Worm (Caenorhabditis elegans) whole organism, mixed stage, embryonic: ENCODE data around the gene Y46H3A.5.

Experiments
- M03D4.4 ChIP-seq: sonication (generic microtip); optimal IDR thresholded peaks from 2 replicates; lab custom pipeline; 2017; ENCODE audit warnings: mild to moderate bottlenecking, missing genetic modification characterization, missing compliant biosample characterization
- bed-3 ChIP-seq: fragments of 200-800 bp; sonication (Bioruptor generic); optimal IDR thresholded peaks from 3 replicates; lab custom pipeline; 2018; ENCODE audit warnings: mild to moderate bottlenecking, missing genetic modification characterization, moderate library complexity, missing compliant biosample characterization
- ceh-39 ChIP-seq: fragments of 150-350 bp; optimal IDR thresholded peaks from 2 replicates; lab custom pipeline; 2014; ENCODE audit warnings: missing biosample characterization, missing genetic modification characterization
- ceh-43 ChIP-seq: fragments of 200-800 bp; sonication (Bioruptor generic); optimal IDR thresholded peaks from 2 replicates; lab custom pipeline; 2018; ENCODE audit warnings: mild to moderate bottlenecking, missing genetic modification characterization, moderate library complexity, missing compliant biosample characterization
- ceh-83 ChIP-seq: fragments of 200-800 bp; sonication (Bioruptor generic); optimal IDR thresholded peaks from 2 replicates; lab custom pipeline; 2018; ENCODE audit warnings: mild to moderate bottlenecking, missing genetic modification characterization, missing compliant biosample characterization
- ces-1 ChIP-seq: fragments of 150-350 bp; optimal IDR thresholded peaks from 2 replicates; lab custom pipeline; 2014; ENCODE audit warnings: missing biosample characterization, missing genetic modification reagents, missing genetic modification characterization
- cnd-1 ChIP-seq: fragments of 200-800 bp; sonication (Bioruptor generic); optimal IDR thresholded peaks from 2 replicates; lab custom pipeline; 2018; ENCODE audit warnings: mild to moderate bottlenecking, missing genetic modification characterization, missing compliant biosample characterization
- drap-1 ChIP-seq: fragments of 200-800 bp; sonication (Bioruptor generic); optimal IDR thresholded peaks from 3 replicates; lab custom pipeline; 2018; ENCODE audit warnings: mild to moderate bottlenecking, missing genetic modification characterization, missing compliant biosample characterization
- elt-1 ChIP-seq: sonication (generic microtip); optimal IDR thresholded peaks from 2 replicates; lab custom pipeline; 2017; ENCODE audit warnings: missing genetic modification characterization, mild to moderate bottlenecking, missing compliant biosample characterization, antibody characterized with exemption, moderate library complexity, borderline replicate concordance; ENCODE audit not compliant: insufficient read depth
- elt-3 ChIP-seq: fragments of 150-350 bp; optimal IDR thresholded peaks from 2 replicates; lab custom pipeline; 2014; ENCODE audit warnings: missing biosample characterization, missing genetic modification characterization
- ham-2 ChIP-seq: fragments of 200-800 bp; sonication (Bioruptor generic); optimal IDR thresholded peaks from 2 replicates; lab custom pipeline; 2018; ENCODE audit warnings: mild to moderate bottlenecking, missing genetic modification characterization, missing compliant biosample characterization
- hlh-1 ChIP-seq: fragments of 150-350 bp; optimal IDR thresholded peaks from 2 replicates; lab custom pipeline; 2014; ENCODE audit warnings: missing biosample characterization, missing genetic modification reagents, missing genetic modification characterization
- lin-13 ChIP-seq: fragments of 150-350 bp; optimal IDR thresholded peaks from 2 replicates; lab custom pipeline; 2014; ENCODE audit warnings: missing biosample characterization, missing genetic modification characterization
- lin-32 ChIP-seq: fragments of 200-800 bp; sonication (Bioruptor generic); optimal IDR thresholded peaks from 2 replicates; lab custom pipeline; 2018; ENCODE audit warnings: mild to moderate bottlenecking, missing genetic modification characterization, missing compliant biosample characterization
- lsy-2 ChIP-seq: fragments of 150-350 bp; optimal IDR thresholded peaks from 2 replicates; lab custom pipeline; 2014; ENCODE audit warnings: missing biosample characterization, missing genetic modification characterization
- mab-5 ChIP-seq: fragments of 150-350 bp; optimal IDR thresholded peaks from 2 replicates; lab custom pipeline; 2014; ENCODE audit warnings: missing biosample characterization, missing genetic modification characterization
- mep-1 ChIP-seq: fragments of 150-350 bp; optimal IDR thresholded peaks from 2 replicates; lab custom pipeline; 2017; ENCODE audit warnings: missing biosample characterization, missing genetic modification reagents, missing genetic modification characterization, inconsistent platforms
- mls-2 ChIP-seq: sonication (generic microtip); optimal IDR thresholded peaks from 2 replicates; lab custom pipeline; 2016; ENCODE audit warnings: mild to moderate bottlenecking, missing genetic modification characterization, moderate library complexity, missing compliant biosample characterization
- nhr-12 ChIP-seq: fragments of 150-350 bp; optimal IDR thresholded peaks from 2 replicates; lab custom pipeline; 2014; ENCODE audit warnings: missing biosample characterization, missing genetic modification characterization
- nhr-2 ChIP-seq: fragments of 150-350 bp; optimal IDR thresholded peaks from 2 replicates; lab custom pipeline; 2014; ENCODE audit warnings: missing biosample characterization, missing genetic modification characterization
- pha-4 ChIP-seq: fragments of 150-350 bp; optimal IDR thresholded peaks from 2 replicates; lab custom pipeline; 2018; ENCODE audit warnings: missing biosample characterization, missing genetic modification reagents, missing genetic modification characterization
- sem-2 ChIP-seq: fragments of 200-800 bp; sonication (Bioruptor generic); optimal IDR thresholded peaks from 2 replicates; lab custom pipeline; 2018; ENCODE audit warnings: mild to moderate bottlenecking, missing genetic modification characterization, missing compliant biosample characterization
- snpc-4 ChIP-seq: fragments of 150-350 bp; optimal IDR thresholded peaks from 2 replicates; lab custom pipeline; 2014; ENCODE audit warnings: missing biosample characterization, missing genetic modification characterization
- sptf-1 ChIP-seq: sonication (generic microtip); optimal IDR thresholded peaks from 2 replicates; lab custom pipeline; 2017; ENCODE audit warnings: mild to moderate bottlenecking, missing genetic modification characterization, moderate library complexity, missing compliant biosample characterization
- tbx-8 ChIP-seq: fragments of 200-800 bp; sonication (Bioruptor generic); optimal IDR thresholded peaks from 2 replicates; lab custom pipeline; 2018; ENCODE audit warnings: mild to moderate bottlenecking, missing genetic modification characterization, moderate library complexity, missing compliant biosample characterization
- unc-120 ChIP-seq: sonication (generic microtip); optimal IDR thresholded peaks from 2 replicates; lab custom pipeline; 2017; ENCODE audit warnings: missing genetic modification characterization, missing compliant biosample characterization; ENCODE audit not compliant: poor library complexity, severe bottlenecking
- unc-39 ChIP-seq: fragments of 150-350 bp; optimal IDR thresholded peaks from 2 replicates; lab custom pipeline; 2014; ENCODE audit warnings: missing biosample characterization, missing genetic modification characterization
- unc-62 ChIP-seq: fragments of 150-350 bp; optimal IDR thresholded peaks from 2 replicates; lab custom pipeline; 2014; ENCODE audit warnings: missing biosample characterization, missing genetic modification reagents, missing genetic modification characterization
- zip-8 ChIP-seq: fragments of 150-350 bp; optimal IDR thresholded peaks from 2 replicates; lab custom pipeline; 2014; ENCODE audit warnings: missing biosample characterization, missing genetic modification characterization

The Y46H3A.5 gene

DNA sequence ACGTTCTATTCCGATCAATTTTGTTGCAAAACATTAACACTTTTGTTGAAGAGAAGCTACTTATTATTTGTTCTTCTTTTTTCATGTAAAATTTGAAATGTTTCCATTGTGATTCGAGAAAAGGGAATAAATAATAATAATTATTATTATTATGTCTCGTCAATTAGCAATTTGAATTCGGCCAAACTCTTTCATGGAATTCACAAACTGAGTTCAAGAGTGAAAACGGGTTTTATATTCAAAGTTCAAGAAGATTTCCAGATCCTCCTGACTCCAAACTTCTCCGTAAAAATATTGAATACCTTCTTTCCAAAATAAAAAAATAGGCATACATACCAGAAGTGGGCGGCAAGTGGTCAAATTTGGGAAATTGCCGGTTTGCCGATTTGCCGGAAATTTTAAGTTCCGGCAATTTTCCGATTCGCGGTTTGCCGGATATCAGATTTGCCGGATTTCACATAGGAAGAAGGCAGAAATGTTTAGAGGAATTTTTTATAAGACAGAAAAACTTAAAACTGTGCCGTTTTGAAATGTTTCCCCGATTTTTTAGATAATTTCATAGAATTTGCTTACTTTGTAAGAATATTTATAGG, 8.9 kb downstream of the Y46H3A.5 start:
- no peak for TF ChIP-seq ces-1 (GFP tag; lab: Kevin White, UChicago)
- TF ChIP-seq unc-39 (tag; lab: Kevin White, UChicago), result no peak
- TF ChIP-seq mep-1 (tag; lab: Kevin White, UChicago), result no peak
- no peak for TF ChIP-seq ceh-39 (tag; lab: Kevin White, UChicago)
- no peak for TF ChIP-seq lin-13 (tag; lab: Kevin White, UChicago)
- no peak for TF ChIP-seq sptf-1

DNA sequence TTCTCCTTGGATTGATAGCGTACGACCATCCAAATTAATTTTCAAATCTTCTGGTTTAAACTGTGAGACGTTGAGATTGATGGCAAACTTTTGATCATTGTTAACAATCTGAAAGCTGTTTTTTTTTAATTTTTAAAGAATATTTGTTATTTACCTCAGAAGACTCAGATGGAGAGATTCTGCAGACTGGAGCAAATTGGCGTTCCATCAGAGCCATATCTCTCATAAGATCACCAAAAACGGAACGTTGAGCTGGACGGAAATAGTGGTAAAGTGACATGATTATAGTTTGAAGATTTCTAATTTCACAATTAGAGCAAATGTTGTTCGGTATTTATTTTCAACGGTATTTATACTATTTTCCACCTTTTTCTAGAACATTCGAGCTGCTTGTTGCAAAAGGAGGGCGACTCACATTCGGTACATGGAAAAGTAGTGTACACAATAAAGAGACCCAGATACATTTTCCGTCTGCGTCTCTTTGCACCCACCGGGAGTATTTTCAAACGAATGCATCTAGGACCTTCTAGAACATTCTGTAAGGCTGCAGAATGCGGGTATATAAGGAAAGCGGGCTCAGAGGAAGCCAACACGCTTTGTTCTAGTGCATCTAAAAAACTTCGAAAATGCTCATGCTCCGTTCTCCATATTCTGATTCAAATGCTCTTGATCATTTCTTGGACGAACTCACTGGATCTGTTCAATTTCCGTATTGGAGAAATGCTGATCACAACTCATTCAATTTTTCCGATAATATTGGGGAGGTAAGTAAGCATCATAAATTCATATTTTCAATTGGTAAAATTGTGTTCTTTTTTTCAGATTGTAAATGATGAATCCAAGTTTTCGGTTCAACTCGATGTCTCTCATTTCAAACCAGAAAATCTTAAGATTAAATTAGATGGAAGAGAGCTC, 9.8 kb downstream of the Y46H3A.5 start, which contains the start of the genes hsp-16.2 and hsp-16.41:
TSS of gene hsp-16.2 (minus strand) at position 313 of the 915 bp plus-strand sequence.
TSS of gene hsp-16.41 (plus strand) at position 534 of the 915 bp plus-strand sequence.
- peak; percentile 43 for TF ChIP-seq nhr-2
- peak; percentile 46 for TF ChIP-seq mls-2 (tag; lab: Kevin White, UChicago)
- TF ChIP-seq ham-2 (GFP tag; lab: Kevin White, UChicago), result peak; percentile 48
- TF ChIP-seq lin-13 (tag; lab: Kevin White, UChicago), result peak; percentile 84
- TF ChIP-seq sem-2 (GFP tag; lab: Kevin White, UChicago), result no peak
- no peak for TF ChIP-seq lsy-2
- TF ChIP-seq pha-4 (tag; lab: Kevin White, UChicago), result peak; percentile 56
- TF ChIP-seq mep-1 (tag; lab: Kevin White, UChicago), result peak; percentile 1
- TF ChIP-seq sptf-1, result no peak
- no peak for TF ChIP-seq elt-3
- peak; percentile 65 for TF ChIP-seq unc-120
- TF ChIP-seq drap-1 (GFP tag; lab: Kevin White, UChicago), result peak; percentile 14
- TF ChIP-seq ces-1 (GFP tag; lab: Kevin White, UChicago), result peak; percentile 30
- TF ChIP-seq, all 35 proteins: peak for 9

DNA sequence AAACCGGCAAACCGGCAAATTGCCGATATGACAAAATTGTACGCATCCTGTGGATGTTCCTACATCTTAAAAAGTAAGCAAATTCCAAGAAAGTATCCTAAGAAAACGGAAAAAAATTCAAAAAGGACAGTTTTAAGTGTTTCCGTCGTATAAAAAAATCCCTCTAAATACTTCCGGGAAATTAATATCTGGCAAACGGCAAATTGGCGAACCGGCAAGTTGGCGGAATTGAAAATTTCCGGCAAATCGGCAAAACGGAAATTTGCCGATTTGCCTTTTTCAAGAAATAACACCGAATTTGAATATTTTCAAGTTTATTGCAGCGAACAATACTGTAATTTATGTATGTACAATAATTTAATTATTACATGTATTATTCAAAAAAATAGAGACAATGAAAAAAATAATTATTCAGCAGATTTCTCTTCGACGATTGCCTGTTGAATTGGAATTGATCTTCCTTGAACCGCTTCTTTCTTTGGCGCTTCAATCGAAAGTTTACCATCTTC, 10.6 kb downstream of the Y46H3A.5 start:
- TF ChIP-seq tbx-8 (GFP tag; lab: Kevin White, UChicago) (no peak), unc-62 (no peak), mab-5 (tag; lab: Kevin White, UChicago) (no peak), drap-1 (GFP tag; lab: Kevin White, UChicago) (no peak), lin-13 (tag; lab: Kevin White, UChicago) (no peak), sem-2 (GFP tag; lab: Kevin White, UChicago) (no peak), mls-2 (tag; lab: Kevin White, UChicago) (no peak), unc-39 (tag; lab: Kevin White, UChicago) (no peak), nhr-12 (no peak), elt-3 (no peak), ham-2 (GFP tag; lab: Kevin White, UChicago) (no peak), nhr-2 (no peak), cnd-1 (tag; lab: Kevin White, UChicago) (no peak), bed-3 (GFP tag; lab: Kevin White, UChicago) (no peak), M03D4.4 (no peak), lin-32 (GFP tag; lab: Kevin White, UChicago) (no peak), sptf-1 (no peak), snpc-4 (tag; lab: Kevin White, UChicago) (no peak)
- TF ChIP-seq, all 35 proteins: peak for 0

DNA sequence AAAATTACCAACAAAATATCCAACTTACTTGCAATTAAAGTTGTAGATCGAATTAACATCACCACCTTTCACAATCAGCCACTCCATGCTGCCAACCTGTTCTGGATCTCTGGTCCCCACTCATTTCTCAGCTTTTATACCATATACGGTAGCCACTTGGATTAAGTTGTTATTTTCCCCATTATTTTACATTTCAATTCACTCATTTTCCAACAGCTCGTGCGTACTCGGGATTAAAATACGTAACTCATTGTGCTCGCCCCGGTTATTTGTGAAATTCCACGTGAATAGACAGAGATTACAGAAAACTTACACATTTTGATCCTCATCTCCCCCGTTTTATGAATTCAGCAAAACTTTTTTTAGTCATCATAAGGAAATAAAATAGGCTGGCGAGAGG, 11.6 kb downstream of the Y46H3A.5 start, which contains the start of gene srt-41:
TSS of gene srt-41 (minus strand) at position 101 of the 400 bp plus-strand sequence.
- TF ChIP-seq unc-120, result no peak
- TF ChIP-seq lin-13 (tag; lab: Kevin White, UChicago), result no peak
- TF ChIP-seq ceh-43 (GFP tag; lab: Kevin White, UChicago), result no peak
- TF ChIP-seq lin-32 (GFP tag; lab: Kevin White, UChicago), result no peak
- no peak for TF ChIP-seq elt-3
- no peak for TF ChIP-seq hlh-1
- no peak for TF ChIP-seq unc-62
- no peak for TF ChIP-seq nhr-12
- no peak for TF ChIP-seq lsy-2
- TF ChIP-seq pha-4 (tag; lab: Kevin White, UChicago), result no peak
- TF ChIP-seq ceh-83 (GFP tag; lab: Kevin White, UChicago), result no peak
- no peak for TF ChIP-seq nhr-2
- no peak for TF ChIP-seq snpc-4 (tag; lab: Kevin White, UChicago)

DNA sequence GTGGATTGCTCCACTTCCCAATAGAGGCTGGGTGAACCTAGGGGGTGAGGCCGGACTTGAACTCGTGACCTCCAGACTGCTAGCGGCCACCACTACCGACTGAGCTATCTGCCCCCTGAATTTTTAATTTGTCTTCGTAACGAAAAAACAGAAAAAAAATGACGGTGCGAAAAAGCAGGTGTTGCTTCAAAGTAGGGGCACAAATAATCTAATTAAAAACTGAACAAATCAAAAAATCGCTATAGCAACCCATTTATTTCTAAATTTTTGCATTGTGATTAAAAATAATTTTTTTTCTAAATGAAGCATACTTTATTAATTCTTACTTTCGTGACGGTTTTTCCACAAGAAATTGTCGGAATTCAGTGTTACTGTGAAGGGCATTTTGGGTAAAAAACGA, 16.8 kb downstream of the Y46H3A.5 start, which contains the start of gene F36H9.10:
TSS of gene F36H9.10 (plus strand) at position 301 of the 400 bp plus-strand sequence.
- TF ChIP-seq hlh-1 (no peak), lin-32 (GFP tag; lab: Kevin White, UChicago) (no peak), cnd-1 (tag; lab: Kevin White, UChicago) (no peak), ceh-43 (GFP tag; lab: Kevin White, UChicago) (no peak), snpc-4 (tag; lab: Kevin White, UChicago) (no peak), tbx-8 (GFP tag; lab: Kevin White, UChicago) (no peak), ceh-39 (tag; lab: Kevin White, UChicago) (no peak), nhr-12 (no peak), bed-3 (GFP tag; lab: Kevin White, UChicago) (no peak), lin-13 (tag; lab: Kevin White, UChicago) (no peak), lsy-2 (no peak), M03D4.4 (no peak), ham-2 (GFP tag; lab: Kevin White, UChicago) (no peak), mep-1 (tag; lab: Kevin White, UChicago) (no peak), elt-1 (tag; lab: Kevin White, UChicago) (no peak), zip-8 (tag; lab: Kevin White, UChicago) (no peak)
